Fruit fly (Drosophila melanogaster): ENCODE data around the gene CG9953.

Gene CG9953

dm6 chr3L:6979387-6980249 lies 10.2 kb downstream of the CG9953 start, which contains the start of gene Galphai (continued):
- no peak for TF ChIP-seq hb (GFP tag; IDR thresholded peaks at IDR 0.05; ENCODE audit: partially characterized antibody)
- TF ChIP-seq C15 (GFP tag; IDR thresholded peaks at IDR 0.05) = no peak
- TF ChIP-seq crp (GFP tag; optimal IDR thresholded peaks at IDR 0.05) = peak in 1 of 2 experiments; percentile 33
- TF ChIP-seq lbe (GFP tag; optimal IDR thresholded peaks at IDR 0.05) = no peak
- no peak for TF ChIP-seq CG17612 (GFP tag; IDR thresholded peaks at IDR 0.05)
- TF ChIP-seq sqz (GFP tag; optimal IDR thresholded peaks at IDR 0.05) = peak; percentile 91
- 0 out of 2 replicates have a peak, but pooled peaks have one; percentile 29 for TF ChIP-seq NFAT (GFP tag; IDR thresholded peaks at IDR 0.05)
- TF ChIP-seq CG8924 (tag; optimal IDR thresholded peaks at IDR 0.05) = peak; percentile 42
- TF ChIP-seq CG31388 (GFP tag; optimal IDR thresholded peaks at IDR 0.05) = no peak
- peak; percentile 28 for TF ChIP-seq CG1792 (GFP tag; optimal IDR thresholded peaks at IDR 0.05)
- TF ChIP-seq Asciz (GFP tag; optimal IDR thresholded peaks at IDR 0.05) = no peak
- peak; percentile 97 for TF ChIP-seq CG33213 (GFP tag; optimal IDR thresholded peaks at IDR 0.05)
- TF ChIP-seq jumu (GFP tag; optimal IDR thresholded peaks at IDR 0.05) = peak; percentile 75
- TF ChIP-seq ab (GFP tag; optimal IDR thresholded peaks at IDR 0.05) = no peak
- no peak for TF ChIP-seq ssp (GFP tag; IDR thresholded peaks at IDR 0.05)
- peak; percentile 24 for TF ChIP-seq ash1 (GFP tag; optimal IDR thresholded peaks at IDR 0.05)
- TF ChIP-seq CG10565 (GFP tag; optimal IDR thresholded peaks at IDR 0.05) = no peak
- TF ChIP-seq ranshi (GFP tag; IDR thresholded peaks at IDR 0.05) = no peak
- TF ChIP-seq ato (GFP tag; IDR thresholded peaks at IDR 0.05; ENCODE audit: partially characterized antibody) = no peak; the same call in 1 of the 2 replicates
- no peak for TF ChIP-seq lov (optimal IDR thresholded peaks at IDR 0.05)
- no peak for TF ChIP-seq lov (GFP tag; IDR thresholded peaks at IDR 0.05)
- no peak for TF ChIP-seq CG12071 (GFP tag; optimal IDR thresholded peaks at IDR 0.05)
- no peak for TF ChIP-seq trh (GFP tag; optimal IDR thresholded peaks at IDR 0.05)
- TF ChIP-seq scrt (GFP tag; optimal IDR thresholded peaks at IDR 0.05) = no peak
- peak; percentile 63 for TF ChIP-seq Deaf1 (tag; optimal IDR thresholded peaks at IDR 0.05)
- no peak for TF ChIP-seq Doc2 (GFP tag; IDR thresholded peaks at IDR 0.05)
- peak; percentile 6; the same call in 1 of the 3 replicates for TF ChIP-seq dysf (GFP tag; IDR thresholded peaks at IDR 0.05)
- no peak for TF ChIP-seq ac (GFP tag; optimal IDR thresholded peaks at IDR 0.05)
- TF ChIP-seq psq (GFP tag; optimal IDR thresholded peaks at IDR 0.05) = no peak
- TF ChIP-seq CG11504 (tag; optimal IDR thresholded peaks at IDR 0.05) = peak; percentile 37
- no peak for TF ChIP-seq klu (GFP tag; IDR thresholded peaks at IDR 0.05)
- no peak for TF ChIP-seq tgo (GFP tag; IDR thresholded peaks at IDR 0.05)
- no peak for TF ChIP-seq Sry-β (GFP tag; optimal IDR thresholded peaks at IDR 0.05)
- peak; percentile 86 for TF ChIP-seq stwl (tag; optimal IDR thresholded peaks at IDR 0.05)
- TF ChIP-seq CG15073 (GFP tag; optimal IDR thresholded peaks at IDR 0.05) = no peak
- TF ChIP-seq pan (optimal IDR thresholded peaks at IDR 0.05) = no peak
- TF ChIP-seq pan (GFP tag; optimal IDR thresholded peaks at IDR 0.05 in 1 of 2, IDR thresholded peaks at IDR 0.05 in 1 of 2) = no peak
- TF ChIP-seq YL-1 (GFP tag; optimal IDR thresholded peaks at IDR 0.05) = peak; percentile 81
- TF ChIP-seq sr (GFP tag; IDR thresholded peaks at IDR 0.05) = no peak
- no peak for TF ChIP-seq slp2 (GFP tag; optimal IDR thresholded peaks at IDR 0.05)
- TF ChIP-seq CG13894 (tag; optimal IDR thresholded peaks at IDR 0.05) = peak; percentile 81
- TF ChIP-seq amos (GFP tag; IDR thresholded peaks at IDR 0.05; ENCODE audit: partially characterized antibody) = peak; percentile 66
- no peak for TF ChIP-seq CG11398 (GFP tag; optimal IDR thresholded peaks at IDR 0.05)
- peak; percentile 98 for TF ChIP-seq pita (GFP tag; optimal IDR thresholded peaks at IDR 0.05)
- no peak for TF ChIP-seq CG3726 (GFP tag; IDR thresholded peaks at IDR 0.05)
- TF ChIP-seq Jarid2 (GFP tag; optimal IDR thresholded peaks at IDR 0.05) = peak; percentile 72
- no peak for TF ChIP-seq CG9215 (GFP tag; IDR thresholded peaks at IDR 0.05)
- TF ChIP-seq ems (GFP tag; optimal IDR thresholded peaks at IDR 0.05) = peak; percentile 40
- peak; percentile 69 for TF ChIP-seq Nf-YC (tag; optimal IDR thresholded peaks at IDR 0.05)
- no peak for TF ChIP-seq CG3838 (GFP tag; optimal IDR thresholded peaks at IDR 0.05)

Data from whole organism, embryonic.